Worm (Caenorhabditis elegans) whole organism, mixed stage, embryonic: ENCODE data around the gene srv-11.

Experiments
- M03D4.4 ChIP-seq: sonication (generic microtip); optimal IDR thresholded peaks from 2 replicates; lab custom pipeline; 2017; ENCODE audit warnings: mild to moderate bottlenecking, missing genetic modification characterization, missing compliant biosample characterization
- bed-3 ChIP-seq: fragments of 200-800 bp; sonication (Bioruptor generic); optimal IDR thresholded peaks from 3 replicates; lab custom pipeline; 2018; ENCODE audit warnings: mild to moderate bottlenecking, missing genetic modification characterization, moderate library complexity, missing compliant biosample characterization
- ces-1 ChIP-seq: fragments of 150-350 bp; optimal IDR thresholded peaks from 2 replicates; lab custom pipeline; 2014; ENCODE audit warnings: missing biosample characterization, missing genetic modification reagents, missing genetic modification characterization
- elt-1 ChIP-seq: sonication (generic microtip); optimal IDR thresholded peaks from 2 replicates; lab custom pipeline; 2017; ENCODE audit warnings: missing genetic modification characterization, mild to moderate bottlenecking, missing compliant biosample characterization, antibody characterized with exemption, moderate library complexity, borderline replicate concordance; ENCODE audit not compliant: insufficient read depth
- elt-3 ChIP-seq: fragments of 150-350 bp; optimal IDR thresholded peaks from 2 replicates; lab custom pipeline; 2014; ENCODE audit warnings: missing biosample characterization, missing genetic modification characterization
- ham-2 ChIP-seq: fragments of 200-800 bp; sonication (Bioruptor generic); optimal IDR thresholded peaks from 2 replicates; lab custom pipeline; 2018; ENCODE audit warnings: mild to moderate bottlenecking, missing genetic modification characterization, missing compliant biosample characterization
- hlh-1 ChIP-seq: fragments of 150-350 bp; optimal IDR thresholded peaks from 2 replicates; lab custom pipeline; 2014; ENCODE audit warnings: missing biosample characterization, missing genetic modification reagents, missing genetic modification characterization
- lin-13 ChIP-seq: fragments of 150-350 bp; optimal IDR thresholded peaks from 2 replicates; lab custom pipeline; 2014; ENCODE audit warnings: missing biosample characterization, missing genetic modification characterization
- sptf-1 ChIP-seq: sonication (generic microtip); optimal IDR thresholded peaks from 2 replicates; lab custom pipeline; 2017; ENCODE audit warnings: mild to moderate bottlenecking, missing genetic modification characterization, moderate library complexity, missing compliant biosample characterization
- unc-39 ChIP-seq: fragments of 150-350 bp; optimal IDR thresholded peaks from 2 replicates; lab custom pipeline; 2014; ENCODE audit warnings: missing biosample characterization, missing genetic modification characterization
- unc-62 ChIP-seq: fragments of 150-350 bp; optimal IDR thresholded peaks from 2 replicates; lab custom pipeline; 2014; ENCODE audit warnings: missing biosample characterization, missing genetic modification reagents, missing genetic modification characterization

srv-11 gene

ce11 chrIV:16171326-16171725, 50.1 kb downstream of the srv-11 start:
- TF ChIP-seq hlh-1 (tag; lab: Kevin White, UChicago): peak; percentile 64
- TF ChIP-seq bed-3 (GFP tag; lab: Kevin White, UChicago): no peak

ce11 chrIV:16170606-16171033, 50.8 kb downstream of the srv-11 start, which contains the start of gene gln-3:
gln-3 (minus strand) TSS chrIV:16170678.
- TF ChIP-seq elt-3 (tag; lab: Kevin White, UChicago) (peak; percentile 30), M03D4.4 (tag; lab: Kevin White, UChicago) (peak; percentile 5), sptf-1 (tag; lab: Kevin White, UChicago) (no peak), unc-39 (no peak), lin-13 (tag; lab: Kevin White, UChicago) (no peak), elt-1 (peak; percentile 75), ham-2 (GFP tag; lab: Kevin White, UChicago) (peak; percentile 58), ces-1 (GFP tag; lab: Kevin White, UChicago) (no peak), unc-62 (GFP tag; lab: Kevin White, UChicago) (peak; percentile 52)
- TF ChIP-seq, all 35 proteins: peak for 5
